Fruit fly (Drosophila melanogaster) whole organism, embryonic: ENCODE data around the gene CG14646.

Experiments
- Atf6 ChIP-seq: fragments of 200-800 bp; sonication (Bioruptor generic); IDR thresholded peaks from 2 replicates; pipeline ENCODE4 v1.3.6; 2022; ENCODE audit warnings: missing biosample characterization, missing genetic modification characterization
- B-H1 ChIP-seq: fragments of 200-800 bp; sonication (Bioruptor generic); IDR thresholded peaks from 3 replicates; pipeline ENCODE4 v1.3.6; 2022; ENCODE audit warnings: missing biosample characterization, missing genetic modification characterization
- B-H2 ChIP-seq: fragments of 200-800 bp; sonication (Bioruptor generic); optimal IDR thresholded peaks from 2 replicates; lab custom pipeline; 2018; ENCODE audit warnings: missing biosample characterization, mild to moderate bottlenecking, missing genetic modification characterization
- CG10366 ChIP-seq: fragments of 200-800 bp; sonication (Bioruptor generic); IDR thresholded peaks from 2 replicates; pipeline ENCODE4 v1.3.6; 2022; ENCODE audit warnings: missing biosample characterization, missing genetic modification characterization
- CG13296 ChIP-seq: fragments of 200-800 bp; sonication (Bioruptor generic); optimal IDR thresholded peaks from 3 replicates; lab custom pipeline; 2018; ENCODE audit warnings: missing biosample characterization, mild to moderate bottlenecking, missing genetic modification characterization
- CG15073 ChIP-seq: fragments of 200-800 bp; sonication (Bioruptor generic); optimal IDR thresholded peaks from 2 replicates; lab custom pipeline; 2016; ENCODE audit warnings: missing biosample characterization, missing genetic modification characterization
- CG16779 ChIP-seq: fragments of 200-800 bp; sonication (Bioruptor generic); IDR thresholded peaks from 2 replicates; pipeline ENCODE4 v1.3.6; 2022; ENCODE audit warnings: missing biosample characterization, missing genetic modification characterization
- CG17186 ChIP-seq: fragments of 200-800 bp; sonication (Bioruptor generic); optimal IDR thresholded peaks from 3 replicates; lab custom pipeline; 2017; ENCODE audit warnings: missing biosample characterization, missing genetic modification reagents, missing genetic modification characterization
- CG17361 ChIP-seq: fragments of 200-800 bp; sonication (Bioruptor generic); IDR thresholded peaks from 3 replicates; pipeline ENCODE4 v1.3.6; 2022; ENCODE audit warnings: missing biosample characterization, missing genetic modification characterization
- CG2116 ChIP-seq: fragments of 200-800 bp; sonication (Bioruptor generic); optimal IDR thresholded peaks from 3 replicates; lab custom pipeline; 2018; ENCODE audit warnings: missing biosample characterization, mild to moderate bottlenecking, missing genetic modification characterization
- CG2875 ChIP-seq: fragments of 200-800 bp; sonication (Bioruptor generic); optimal IDR thresholded peaks from 2 replicates; lab custom pipeline; 2017; ENCODE audit warnings: missing biosample characterization, mild to moderate bottlenecking, missing genetic modification characterization, missing genetic modification reagents
- CG3065 ChIP-seq: fragments of 200-800 bp; sonication (Bioruptor generic); optimal IDR thresholded peaks from 2 replicates; lab custom pipeline; 2016; ENCODE audit warnings: missing biosample characterization, missing genetic modification characterization
- CG31224 ChIP-seq: fragments of 200-800 bp; sonication (Bioruptor generic); IDR thresholded peaks from 2 replicates; pipeline ENCODE4 v1.3.6; 2022; ENCODE audit warnings: missing biosample characterization, missing genetic modification characterization
- CG32532 ChIP-seq: fragments of 200-800 bp; sonication (Bioruptor generic); IDR thresholded peaks from 2 replicates; pipeline ENCODE4 v1.3.6; 2022; ENCODE audit warnings: missing biosample characterization, missing genetic modification characterization
- CG4360 ChIP-seq: fragments of 200-800 bp; sonication (Bioruptor generic); IDR thresholded peaks from 2 replicates; pipeline ENCODE4 v1.3.6; 2022; ENCODE audit warnings: missing biosample characterization, missing genetic modification characterization
- CG43689 ChIP-seq: fragments of 200-800 bp; sonication (Bioruptor generic); IDR thresholded peaks from 2 replicates; pipeline ENCODE4 v1.3.6; 2022; ENCODE audit warnings: missing biosample characterization, missing genetic modification characterization
- CG8359 ChIP-seq: fragments of 200-800 bp; sonication (Bioruptor generic); optimal IDR thresholded peaks from 2 replicates; lab custom pipeline; 2017; ENCODE audit warnings: missing biosample characterization, mild to moderate bottlenecking, missing genetic modification characterization, borderline replicate concordance
- Dbx ChIP-seq: fragments of 200-800 bp; sonication (Bioruptor generic); IDR thresholded peaks from 3 replicates; pipeline ENCODE4 v1.3.6; 2022; ENCODE audit warnings: missing biosample characterization, missing genetic modification characterization
- Doc2 ChIP-seq: fragments of 200-800 bp; sonication (Bioruptor generic); IDR thresholded peaks from 2 replicates; pipeline ENCODE4 v1.3.6; 2022; ENCODE audit warnings: missing biosample characterization, missing genetic modification characterization
- E2f2 ChIP-seq: fragments of 200-800 bp; sonication (Bioruptor generic); IDR thresholded peaks from 2 replicates; pipeline ENCODE4 v1.3.6; 2022; ENCODE audit warnings: missing biosample characterization, missing genetic modification characterization
- Fer2 ChIP-seq: fragments of 200-800 bp; sonication (Bioruptor generic); optimal IDR thresholded peaks from 2 replicates; lab custom pipeline; 2018; ENCODE audit warnings: missing biosample characterization, mild to moderate bottlenecking, missing genetic modification characterization, moderate library complexity
- HLHmδ ChIP-seq: fragments of 200-800 bp; sonication (Bioruptor generic); optimal IDR thresholded peaks from 2 replicates; lab custom pipeline; 2018; ENCODE audit warnings: missing biosample characterization, mild to moderate bottlenecking, missing genetic modification characterization, moderate library complexity
- Max ChIP-seq: fragments of 200-800 bp; sonication (Bioruptor generic); optimal IDR thresholded peaks from 2 replicates; lab custom pipeline; 2016; ENCODE audit warnings: missing biosample characterization, mild to moderate bottlenecking, missing genetic modification characterization
- Med ChIP-seq: fragments of 200-800 bp; sonication (Bioruptor generic); peaks from one replicate; lab custom pipeline; 2016; ENCODE audit warnings: missing biosample characterization, missing genetic modification characterization, mild to moderate bottlenecking, inconsistent platforms, moderate library complexity
- Scr ChIP-seq: fragments of 200-800 bp; sonication (Bioruptor generic); IDR thresholded peaks from 2 replicates; pipeline ENCODE4 v1.3.6; 2022; ENCODE audit warnings: missing biosample characterization, missing genetic modification characterization; ENCODE audit not compliant: partially characterized antibody
- Sox100B ChIP-seq: fragments of 200-800 bp; sonication (Bioruptor generic); optimal IDR thresholded peaks from 3 replicates; lab custom pipeline; 2018; ENCODE audit warnings: missing biosample characterization, mild to moderate bottlenecking, missing genetic modification characterization
- ac ChIP-seq: fragments of 200-800 bp; sonication (Bioruptor generic); optimal IDR thresholded peaks from 3 replicates; lab custom pipeline; 2017; ENCODE audit warnings: missing biosample characterization, mild to moderate bottlenecking, missing genetic modification characterization
- br ChIP-seq: fragments of >200 bp; optimal IDR thresholded peaks from 2 replicates; lab custom pipeline; 2017
- btn ChIP-seq: fragments of 200-800 bp; sonication (Bioruptor generic); optimal IDR thresholded peaks from 2 replicates; lab custom pipeline; 2016; ENCODE audit warnings: missing biosample characterization, missing genetic modification characterization
- chn ChIP-seq: fragments of 200-800 bp; sonication (Bioruptor generic); optimal IDR thresholded peaks from 2 replicates; lab custom pipeline; 2016; ENCODE audit warnings: missing biosample characterization, missing genetic modification characterization
- fd102C ChIP-seq: fragments of 200-800 bp; sonication (Bioruptor generic); optimal IDR thresholded peaks from 2 replicates; lab custom pipeline; 2018; ENCODE audit warnings: missing biosample characterization, mild to moderate bottlenecking, missing genetic modification characterization, moderate library complexity
- gce ChIP-seq: fragments of 200-800 bp; sonication (Bioruptor generic); IDR thresholded peaks from 3 replicates; pipeline ENCODE4 v1.3.6; 2022; ENCODE audit warnings: missing biosample characterization, missing genetic modification characterization
- gfzf ChIP-seq: fragments of 200-800 bp; sonication (Bioruptor generic); optimal IDR thresholded peaks from 2 replicates; lab custom pipeline; 2016; ENCODE audit warnings: missing biosample characterization, mild to moderate bottlenecking, missing genetic modification characterization, moderate library complexity
- inv ChIP-seq: fragments of 200-800 bp; sonication (Bioruptor generic); IDR thresholded peaks from 2 replicates; pipeline ENCODE4 v1.3.6; 2022; ENCODE audit warnings: missing biosample characterization, missing genetic modification characterization; ENCODE audit not compliant: partially characterized antibody
- luna ChIP-seq: fragments of 200-800 bp; sonication (Bioruptor generic); optimal IDR thresholded peaks from 2 replicates; lab custom pipeline; 2016; ENCODE audit warnings: missing biosample characterization, missing genetic modification characterization
- nerfin-1 ChIP-seq: fragments of 200-800 bp; sonication (Bioruptor generic); optimal IDR thresholded peaks from 3 replicates; lab custom pipeline; 2019; ENCODE audit warnings: missing biosample characterization, mild to moderate bottlenecking, missing genetic modification characterization, moderate library complexity
- onecut ChIP-seq: fragments of 200-800 bp; sonication (Bioruptor generic); IDR thresholded peaks from 2 replicates; pipeline ENCODE4 v1.3.6; 2022; ENCODE audit warnings: missing biosample characterization, missing genetic modification characterization
- p53 ChIP-seq: fragments of 200-800 bp; sonication (Bioruptor generic); optimal IDR thresholded peaks from 2 replicates; lab custom pipeline; 2016; ENCODE audit warnings: missing biosample characterization, missing genetic modification characterization
- pb ChIP-seq: fragments of 200-800 bp; sonication (Bioruptor generic); optimal IDR thresholded peaks from 3 replicates; lab custom pipeline; 2016; ENCODE audit warnings: missing biosample characterization, missing genetic modification characterization
- pita ChIP-seq: fragments of 200-800 bp; sonication (Bioruptor generic); optimal IDR thresholded peaks from 2 replicates; lab custom pipeline; 2017; ENCODE audit warnings: missing biosample characterization, mild to moderate bottlenecking, missing genetic modification characterization
- pnt ChIP-seq: fragments of 200-800 bp; sonication (Bioruptor generic); optimal IDR thresholded peaks from 3 replicates; lab custom pipeline; 2016; ENCODE audit warnings: missing biosample characterization, missing genetic modification characterization
- pum ChIP-seq: fragments of 200-800 bp; sonication (Bioruptor generic); optimal IDR thresholded peaks from 2 replicates; lab custom pipeline; 2016; ENCODE audit warnings: missing biosample characterization, missing genetic modification characterization
- ro ChIP-seq: fragments of 200-800 bp; sonication (Bioruptor generic); IDR thresholded peaks from 2 replicates; pipeline ENCODE4 v1.3.6; 2022; ENCODE audit warnings: missing biosample characterization, missing genetic modification characterization
- salm ChIP-seq: fragments of 200-800 bp; sonication (Bioruptor generic); optimal IDR thresholded peaks from 2 replicates; lab custom pipeline; 2018; ENCODE audit warnings: missing biosample characterization, mild to moderate bottlenecking, missing genetic modification characterization
- sisA ChIP-seq: fragments of 200-800 bp; sonication (Bioruptor generic); IDR thresholded peaks from 2 replicates; pipeline ENCODE4 v1.3.6; 2022; ENCODE audit warnings: missing biosample characterization, missing genetic modification characterization
- tin ChIP-seq: fragments of 200-800 bp; sonication (Bioruptor generic); optimal IDR thresholded peaks from 3 replicates; lab custom pipeline; 2016; ENCODE audit warnings: missing biosample characterization, missing genetic modification characterization
- tup ChIP-seq: fragments of 200-800 bp; sonication (Bioruptor generic); optimal IDR thresholded peaks from 2 replicates; lab custom pipeline; 2016; ENCODE audit warnings: missing biosample characterization, mild to moderate bottlenecking, missing genetic modification characterization, moderate library complexity
- tx ChIP-seq: fragments of 200-800 bp; sonication (Bioruptor generic); optimal IDR thresholded peaks from 2 replicates; lab custom pipeline; 2016; ENCODE audit warnings: missing biosample characterization, missing genetic modification characterization
- wek ChIP-seq: fragments of 200-800 bp; sonication (Bioruptor generic); optimal IDR thresholded peaks from 3 replicates; lab custom pipeline; 2018; ENCODE audit warnings: missing biosample characterization, mild to moderate bottlenecking, missing genetic modification characterization, moderate library complexity
- wor ChIP-seq: fragments of 200-800 bp; sonication (Bioruptor generic); IDR thresholded peaks from 2 replicates; pipeline ENCODE4 v1.3.6; 2022; ENCODE audit warnings: missing biosample characterization, missing genetic modification characterization
- zen2 ChIP-seq: fragments of 200-800 bp; sonication (Bioruptor generic); IDR thresholded peaks from 3 replicates; pipeline ENCODE4 v1.3.6; 2022; ENCODE audit warnings: missing biosample characterization, missing genetic modification characterization; ENCODE audit not compliant: partially characterized antibody

CG14646 gene

DNA sequence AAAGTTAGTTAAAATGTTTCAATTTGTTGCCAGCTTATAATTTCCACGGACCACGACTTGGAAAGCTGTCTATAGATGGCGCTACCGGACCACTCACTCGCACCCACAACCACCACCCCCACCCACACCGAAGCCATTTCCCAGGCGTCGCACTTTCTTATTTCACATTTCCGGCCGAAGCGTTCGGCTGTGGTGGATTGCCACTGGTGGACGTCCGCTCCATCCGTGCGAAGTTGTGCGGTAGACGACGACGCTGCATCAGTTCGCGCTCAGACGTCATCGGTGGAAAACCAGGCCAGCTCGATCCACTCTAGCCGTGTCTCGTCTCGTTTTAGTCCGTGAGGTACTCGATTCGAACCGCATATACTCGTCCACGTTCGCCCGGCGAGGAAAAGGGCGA is 30.5 kb upstream of the CG14646 start, which contains the start of gene CG1090 (continued):
- TF ChIP-seq fd102C (no peak), ac (GFP tag; lab: Kevin White, UChicago) (no peak), CG16779 (GFP tag; lab: Robert Waterston, UW) (0 out of 2 replicates have a peak, but pooled peaks have one; percentile 36), br (lab: Kevin White, UChicago) (no peak), chn (no peak)

DNA sequence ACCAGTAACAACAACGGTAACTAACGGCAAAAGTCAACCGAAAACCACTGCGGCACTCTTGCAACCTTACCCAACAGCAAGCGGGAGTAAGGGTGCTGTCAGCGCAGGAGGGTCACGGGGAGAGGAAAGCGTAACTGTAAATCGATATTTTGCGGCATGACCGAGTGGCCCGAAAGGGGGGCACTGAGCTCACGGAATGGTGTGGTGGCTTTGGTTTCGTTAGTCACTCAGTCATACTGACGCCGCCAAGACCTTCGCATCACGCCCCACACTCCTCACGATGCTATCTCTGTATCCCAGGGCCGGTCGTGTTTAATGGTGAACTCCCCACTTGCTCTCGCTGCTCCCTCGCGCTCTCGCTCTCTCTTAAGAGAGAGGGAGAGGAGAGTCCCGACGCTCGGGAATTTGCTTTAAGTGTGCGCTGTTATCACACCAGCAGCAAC is 29.5 kb upstream of the CG14646 start:
- TF ChIP-seq Fer2 = no peak
- TF ChIP-seq zen2 = 0 out of 3 replicates have a peak, but pooled peaks have one; percentile 21
- TF ChIP-seq inv (GFP tag; lab: Robert Waterston, UW) = no peak
- no peak for TF ChIP-seq Sox100B
- no peak for TF ChIP-seq B-H2
- no peak for TF ChIP-seq B-H1
- TF ChIP-seq Doc2 = no peak
- TF ChIP-seq CG31224 (GFP tag; lab: Robert Waterston, UW) = no peak
- TF ChIP-seq sisA (GFP tag; lab: Robert Waterston, UW) = no peak
- TF ChIP-seq CG8359 (GFP tag; lab: Kevin White, UChicago) = no peak
- no peak for TF ChIP-seq CG17361 (GFP tag; lab: Robert Waterston, UW)
- TF ChIP-seq luna (GFP tag; lab: Kevin White, UChicago) = no peak
- TF ChIP-seq tx (GFP tag; lab: Kevin White, UChicago) = no peak
- no peak for TF ChIP-seq Max (GFP tag; lab: Kevin White, UChicago)
- no peak for TF ChIP-seq wek (GFP tag; lab: Kevin White, UChicago)
- no peak for TF ChIP-seq HLHmδ
- TF ChIP-seq onecut = peak; percentile 100
- no peak for TF ChIP-seq CG13296 (GFP tag; lab: Kevin White, UChicago)
- TF ChIP-seq Atf6 (GFP tag; lab: Robert Waterston, UW) = no peak
- 0 out of 2 replicates have a peak, but pooled peaks have one; percentile 25 for TF ChIP-seq Scr (GFP tag; lab: Robert Waterston, UW)
- TF ChIP-seq CG3065 = no peak
- TF ChIP-seq pb (GFP tag; lab: Kevin White, UChicago) = peak; percentile 10
- no peak for TF ChIP-seq gce
- TF ChIP-seq Med = peak; percentile 87
- TF ChIP-seq ro = no peak
- no peak for TF ChIP-seq CG15073 (GFP tag; lab: Kevin White, UChicago)
- no peak for TF ChIP-seq pnt (GFP tag; lab: Kevin White, UChicago)
- no peak for TF ChIP-seq CG2875 (GFP tag; lab: Kevin White, UChicago)
- no peak for TF ChIP-seq tin (GFP tag; lab: Kevin White, UChicago)
- TF ChIP-seq pum = no peak
- TF ChIP-seq CG2116 (GFP tag; lab: Kevin White, UChicago) = no peak
- no peak for TF ChIP-seq salm
- TF ChIP-seq CG17186 (GFP tag; lab: Kevin White, UChicago) = no peak
- TF ChIP-seq tup (GFP tag; lab: Kevin White, UChicago) = no peak
- no peak for TF ChIP-seq pita (GFP tag; lab: Kevin White, UChicago)
- TF ChIP-seq CG32532 = peak; percentile 34; the same call in 1 of the 2 replicates
- 0 out of 3 replicates have a peak, but pooled peaks have one; percentile 48 for TF ChIP-seq Dbx
- TF ChIP-seq E2f2 (GFP tag; lab: Robert Waterston, UW) = no peak
- TF ChIP-seq wor (GFP tag; lab: Robert Waterston, UW) = no peak
- no peak for TF ChIP-seq CG10366 (GFP tag; lab: Robert Waterston, UW)
- peak; percentile 52; the same call in 1 of the 2 replicates for TF ChIP-seq CG4360
- no peak for TF ChIP-seq CG43689
- no peak for TF ChIP-seq p53 (GFP tag; lab: Kevin White, UChicago)
- no peak for TF ChIP-seq gfzf
- no peak for TF ChIP-seq btn (GFP tag; lab: Kevin White, UChicago)
- no peak for TF ChIP-seq nerfin-1 (tag; lab: Kevin White, UChicago)
